Fruit fly (Drosophila melanogaster): Measurements from ENCODE around the gene CG17272.

CG17272 gene

dm6 chr3R:20828520-20829415 lies 4.7 kb upstream of the CG17272 start (continued):
- TF ChIP-seq gcm2 (GFP tag; optimal IDR thresholded peaks at IDR 0.05) (no peak), Sox100B (GFP tag; optimal IDR thresholded peaks at IDR 0.05) (no peak), cg (GFP tag; optimal IDR thresholded peaks at IDR 0.05) (peak; percentile 39), CG9437 (GFP tag; optimal IDR thresholded peaks at IDR 0.05) (no peak), Pdp1 (GFP tag; optimal IDR thresholded peaks at IDR 0.05) (peak in 1 of 2 experiments; percentile 99), Rfx (GFP tag; IDR thresholded peaks at IDR 0.05) (peak; percentile 58), H2.0 (GFP tag; IDR thresholded peaks at IDR 0.05) (no peak), ranshi (GFP tag; IDR thresholded peaks at IDR 0.05) (0 out of 2 replicates have a peak, but pooled peaks have one; percentile 21), CG1832 (GFP tag; optimal IDR thresholded peaks at IDR 0.05) (peak; percentile 95), CG12769 (tag; optimal IDR thresholded peaks at IDR 0.05) (peak; percentile 78), CG30431 (GFP tag; optimal IDR thresholded peaks at IDR 0.05) (no peak), Scr (GFP tag; IDR thresholded peaks at IDR 0.05; ENCODE audit: partially characterized antibody) (0 out of 2 replicates have a peak, but pooled peaks have one; percentile 20), kah (GFP tag; optimal IDR thresholded peaks at IDR 0.05) (peak; percentile 99), MESR4 (GFP tag; optimal IDR thresholded peaks at IDR 0.05) (peak; percentile 4), wdn (GFP tag; IDR thresholded peaks at IDR 0.05) (no peak), Camta (GFP tag; optimal IDR thresholded peaks at IDR 0.05) (no peak), tna (GFP tag; IDR thresholded peaks at IDR 0.05; ENCODE audit: partially characterized antibody) (0 out of 2 replicates have a peak, but pooled peaks have one; percentile 29), Stat92E (GFP tag; optimal IDR thresholded peaks at IDR 0.05) (no peak), B-H1 (GFP tag; IDR thresholded peaks at IDR 0.05) (no peak), Hr3 (GFP tag; optimal IDR thresholded peaks at IDR 0.05) (no peak), Hey (tag; optimal IDR thresholded peaks at IDR 0.05) (no peak), mld (GFP tag; IDR thresholded peaks at IDR 0.05; ENCODE audit: partially characterized antibody) (no peak), sug (tag; optimal IDR thresholded peaks at IDR 0.05) (peak; percentile 91), so (GFP tag; IDR thresholded peaks at IDR 0.05) (no peak), Doc2 (GFP tag; IDR thresholded peaks at IDR 0.05) (no peak), CG7987 (GFP tag; optimal IDR thresholded peaks at IDR 0.05) (peak; percentile 15), ap (GFP tag; IDR thresholded peaks at IDR 0.05) (no peak), ftz-f1 (GFP tag; optimal IDR thresholded peaks at IDR 0.05) (peak; percentile 47), tll (GFP tag; optimal IDR thresholded peaks at IDR 0.05) (peak in 1 of 2 experiments; percentile 77), crol (GFP tag; IDR thresholded peaks at IDR 0.05) (peak; percentile 70), cwo (GFP tag; optimal IDR thresholded peaks at IDR 0.05) (peak; percentile 47), zen2 (GFP tag; IDR thresholded peaks at IDR 0.05; ENCODE audit: partially characterized antibody) (no peak), CG31441 (GFP tag; IDR thresholded peaks at IDR 0.05) (no peak)

dm6 chr3R:20826929-20827328 lies 2.9 kb upstream of the CG17272 start:
- peak; percentile 55 for TF ChIP-seq CG10543 (GFP tag; optimal IDR thresholded peaks at IDR 0.05)
- TF ChIP-seq CG2712 (tag; optimal IDR thresholded peaks at IDR 0.05) = no peak
- no peak for TF ChIP-seq CG10147 (GFP tag; optimal IDR thresholded peaks at IDR 0.05)
- TF ChIP-seq CG11247 (GFP tag; IDR thresholded peaks at IDR 0.05) = no peak
- 0 out of 3 replicates have a peak, but pooled peaks have one; percentile 23 for TF ChIP-seq CG16813 (GFP tag; IDR thresholded peaks at IDR 0.05; ENCODE audit: partially characterized antibody)
- TF ChIP-seq mirr (GFP tag; optimal IDR thresholded peaks at IDR 0.05) = peak; percentile 46
- TF ChIP-seq exex (tag; optimal IDR thresholded peaks at IDR 0.05) = peak; percentile 83
- peak; percentile 48 for TF ChIP-seq cwo (GFP tag; optimal IDR thresholded peaks at IDR 0.05)
- no peak for TF ChIP-seq Dref (GFP tag; IDR thresholded peaks at IDR 0.05)
- no peak for TF ChIP-seq Poxn (GFP tag; IDR thresholded peaks at IDR 0.05)
- TF ChIP-seq Rfx (GFP tag; IDR thresholded peaks at IDR 0.05) = peak; percentile 6; the same call in 1 of the 2 replicates
- no peak for TF ChIP-seq ash1 (GFP tag; optimal IDR thresholded peaks at IDR 0.05)
- TF ChIP-seq lab (GFP tag; optimal IDR thresholded peaks at IDR 0.05) = peak; percentile 62
- TF ChIP-seq CG11085 (GFP tag; IDR thresholded peaks at IDR 0.05) = no peak
- 0 out of 2 replicates have a peak, but pooled peaks have one; percentile 13 for TF ChIP-seq MBD-R2 (GFP tag; IDR thresholded peaks at IDR 0.05)
- no peak for TF ChIP-seq CG11456 (GFP tag; IDR thresholded peaks at IDR 0.05)
- no peak for TF ChIP-seq Sry-β (GFP tag; optimal IDR thresholded peaks at IDR 0.05)
- no peak for TF ChIP-seq CG1602 (GFP tag; optimal IDR thresholded peaks at IDR 0.05)
